Worm (Caenorhabditis elegans): Measurements from ENCODE around the gene ZK1127.12.

Gene ZK1127.12

DNA sequence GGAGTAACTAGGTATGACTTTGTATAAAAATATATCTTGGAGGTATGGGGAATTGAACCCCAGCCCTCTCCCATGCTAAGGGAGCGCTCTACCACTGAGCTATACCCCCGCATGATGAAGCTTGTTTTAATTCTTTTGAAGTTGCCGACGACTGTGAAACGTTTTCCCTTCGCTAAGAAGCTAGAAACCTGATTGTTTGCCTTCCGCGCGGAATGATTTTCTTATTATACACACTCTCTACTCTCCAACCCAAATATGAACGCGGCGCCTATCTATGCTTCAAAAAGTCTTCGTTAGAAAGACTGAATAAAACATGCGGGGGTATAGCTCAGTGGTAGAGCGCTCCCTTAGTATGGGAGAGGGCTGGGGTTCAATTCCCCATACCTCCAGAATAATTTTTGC, 48.9 kb upstream of the ZK1127.12 start (continued):
- peak; percentile 25 for TF ChIP-seq mes-2 (tag; optimal IDR thresholded peaks at IDR 0.05; ENCODE audit: poor library complexity, severe bottlenecking)
- TF ChIP-seq skn-1 (tag; optimal IDR thresholded peaks at IDR 0.05): no peak
- TF ChIP-seq lir-3 (tag; optimal IDR thresholded peaks at IDR 0.05): peak; percentile 53
- TF ChIP-seq mxl-3 (GFP tag; optimal IDR thresholded peaks at IDR 0.05): no peak
- TF ChIP-seq unc-62 (GFP tag; optimal IDR thresholded peaks at IDR 0.05 in 1 of 2): peak in 1 of 2 experiments; percentile 21
- no peak for TF ChIP-seq unc-62 (tag; optimal IDR thresholded peaks at IDR 0.05)
- TF ChIP-seq ama-1 (optimal IDR thresholded peaks at IDR 0.05): no peak
- 0 out of 2 replicates have a peak, but pooled peaks have one; percentile 7 for TF ChIP-seq D1046.2 (GFP tag; IDR thresholded peaks at IDR 0.05)

DNA sequence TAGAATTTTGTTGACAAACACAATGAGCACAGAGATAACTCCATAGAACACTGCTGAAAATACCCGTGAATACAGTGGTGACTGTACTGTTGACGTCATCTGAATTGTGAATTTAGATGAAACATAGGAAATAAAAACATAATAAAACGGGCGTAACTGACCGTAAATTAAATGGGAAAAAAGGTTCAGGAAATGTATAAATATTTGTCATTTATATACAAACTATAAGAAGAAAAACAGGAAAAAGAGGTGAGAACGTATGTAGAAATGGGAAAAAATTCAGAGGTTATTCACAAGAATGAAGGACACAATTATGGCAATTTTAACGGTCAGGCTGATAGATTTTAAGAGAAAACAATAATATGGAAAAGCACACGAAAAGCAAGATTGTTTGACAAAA, 39.3 kb upstream of the ZK1127.12 start, which contains the start of gene sqv-7:
Gene sqv-7, minus strand, starts transcription at position 101 of the 400 bp plus-strand sequence.
- TF ChIP-seq fos-1 (tag; optimal IDR thresholded peaks at IDR 0.05) (no peak), lir-3 (tag; optimal IDR thresholded peaks at IDR 0.05) (no peak), ceh-82 (tag; optimal IDR thresholded peaks at IDR 0.05) (no peak), mxl-3 (GFP tag; optimal IDR thresholded peaks at IDR 0.05) (no peak), egl-27 (tag; optimal IDR thresholded peaks at IDR 0.05) (no peak), ceh-20 (GFP tag; IDR thresholded peaks at IDR 0.05) (no peak), snpc-1.2 (GFP tag; IDR thresholded peaks at IDR 0.05) (no peak), F26F4.8 (GFP tag; conservative IDR thresholded peaks at IDR 0.05) (no peak), unc-130 (GFP tag; optimal IDR thresholded peaks at IDR 0.05) (no peak), mdt-29 (GFP tag; IDR thresholded peaks at IDR 0.05) (no peak), F44E2.7 (GFP tag; IDR thresholded peaks at IDR 0.05) (no peak), daf-16 (GFP tag; optimal IDR thresholded peaks at IDR 0.05) (no peak), daf-16 (tag; optimal IDR thresholded peaks at IDR 0.05) (no peak), snpc-4 (tag; optimal IDR thresholded peaks at IDR 0.05) (no peak), nhr-11 (tag; optimal IDR thresholded peaks at IDR 0.05) (no peak), nhr-42 (GFP tag; IDR thresholded peaks at IDR 0.05) (no peak), tra-1 (GFP tag; IDR thresholded peaks at IDR 0.05) (no peak), mdl-1 (tag; optimal IDR thresholded peaks at IDR 0.05) (no peak), nhr-41 (GFP tag; IDR thresholded peaks at IDR 0.05) (no peak)

DNA sequence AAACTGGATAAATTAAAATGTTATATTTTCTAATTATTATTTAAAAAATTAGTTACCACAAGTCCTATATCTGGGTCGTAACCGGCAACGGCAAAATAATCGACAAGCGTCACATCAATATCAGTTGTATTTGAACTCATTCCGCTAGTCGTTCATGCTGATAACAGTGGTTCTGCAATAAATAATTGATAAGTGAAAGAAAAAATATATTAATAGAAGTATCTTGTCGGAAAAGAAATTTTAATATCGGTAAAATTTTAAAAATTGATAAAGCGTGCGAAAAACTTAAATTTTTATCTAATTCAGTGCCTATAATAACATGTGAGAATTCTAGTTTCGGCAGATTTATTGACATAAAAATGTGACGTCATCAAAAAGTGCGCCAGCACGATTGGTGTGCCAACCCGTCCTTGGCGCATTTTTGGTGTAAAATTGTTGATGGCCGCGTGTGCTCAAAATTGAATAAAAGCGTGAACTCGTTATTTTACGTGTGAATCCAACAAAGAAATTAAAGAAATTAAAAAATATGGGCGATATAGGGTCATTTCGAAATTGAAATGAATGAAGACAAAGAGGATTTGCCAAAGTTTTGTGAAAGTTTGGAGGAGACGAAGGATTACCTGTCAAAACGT, 29.4 kb upstream of the ZK1127.12 start, which contains the start of the genes lst-6 and lst-5:
Gene lst-6, minus strand, starts transcription at position 140 of the 632 bp plus-strand sequence.
Gene lst-5, plus strand, starts transcription at position 544 of the 632 bp plus-strand sequence.
- TF ChIP-seq F26F4.8 (GFP tag; conservative IDR thresholded peaks at IDR 0.05) (no peak), T20F7.1 (GFP tag; optimal IDR thresholded peaks at IDR 0.05) (peak; percentile 70), unc-39 (tag; optimal IDR thresholded peaks at IDR 0.05) (no peak), ZK337.2 (GFP tag; IDR thresholded peaks at IDR 0.05) (no peak), jun-1 (tag; optimal IDR thresholded peaks at IDR 0.05) (no peak), madf-5 (GFP tag; IDR thresholded peaks at IDR 0.05) (no peak), ceh-20 (GFP tag; IDR thresholded peaks at IDR 0.05) (no peak), ces-1 (GFP tag; optimal IDR thresholded peaks at IDR 0.05) (no peak), ama-1 (optimal IDR thresholded peaks at IDR 0.05) (no peak), mep-1 (tag; optimal IDR thresholded peaks at IDR 0.05) (peak; percentile 73), unc-62 (GFP tag; optimal IDR thresholded peaks at IDR 0.05 in 1 of 2) (no peak), unc-62 (tag; optimal IDR thresholded peaks at IDR 0.05) (no peak), aha-1 (tag) (peak; percentile 62), dmd-6 (GFP tag; IDR thresholded peaks at IDR 0.05) (peak; percentile 58; the same call in 1 of the 2 replicates), ztf-11 (tag; optimal IDR thresholded peaks at IDR 0.05) (no peak), ceh-44 (GFP tag; IDR thresholded peaks at IDR 0.05) (no peak), zfp-3 (GFP tag; conservative IDR thresholded peaks at IDR 0.05) (no peak), ztf-7 (tag; optimal IDR thresholded peaks at IDR 0.05) (no peak), dmd-9 (GFP tag; IDR thresholded peaks at IDR 0.05) (no peak), arid-1 (GFP tag; conservative IDR thresholded peaks at IDR 0.05) (no peak), ZK546.5 (tag; optimal IDR thresholded peaks at IDR 0.05) (no peak), F37D6.2 (tag; optimal IDR thresholded peaks at IDR 0.05) (no peak), mes-2 (tag; optimal IDR thresholded peaks at IDR 0.05; ENCODE audit: poor library complexity, severe bottlenecking) (peak; percentile 71), nhr-25 (tag; optimal IDR thresholded peaks at IDR 0.05; ENCODE audit: borderline replicate concordance, insufficient read depth) (no peak), php-3 (GFP tag; IDR thresholded peaks at IDR 0.05) (peak; percentile 38; the same call in 1 of the 2 replicates), saeg-2 (GFP tag; IDR thresholded peaks at IDR 0.05) (no peak), F49E8.2 (tag; optimal IDR thresholded peaks at IDR 0.05; ENCODE audit: borderline replicate concordance) (no peak), F10B5.3 (tag; optimal IDR thresholded peaks at IDR 0.05) (no peak), lin-29 (GFP tag; IDR thresholded peaks at IDR 0.05) (no peak)

Measured in whole organism, L4 larva.